Worm (Caenorhabditis elegans) whole organism, L3 larva: Measurements from ENCODE around the gene Y43E12A.3.

Experiments
- ama-1 ChIP-seq: fragments of 150-350 bp; optimal IDR thresholded peaks from 2 replicates; lab custom pipeline; 2018
- elt-1 ChIP-seq: fragments of 150-350 bp; optimal IDR thresholded peaks from 2 replicates; lab custom pipeline; 2014; ENCODE audit warnings: missing biosample characterization, missing genetic modification characterization
- fkh-10 ChIP-seq: sonication (generic microtip); optimal IDR thresholded peaks from 2 replicates; lab custom pipeline; 2017; ENCODE audit warnings: missing biosample characterization, missing genetic modification reagents, missing genetic modification characterization
- fos-1 ChIP-seq: fragments of 150-350 bp; optimal IDR thresholded peaks from 2 replicates; lab custom pipeline; 2014; ENCODE audit warnings: missing biosample characterization, missing genetic modification characterization
- hmg-11 ChIP-seq: sonication (generic microtip); optimal IDR thresholded peaks from 2 replicates; lab custom pipeline; 2016; ENCODE audit warnings: missing genetic modification characterization, missing compliant biosample characterization
- lin-39 ChIP-seq: fragments of 150-350 bp; optimal IDR thresholded peaks from 2 replicates; lab custom pipeline; 2018; ENCODE audit warnings: missing biosample characterization, missing genetic modification reagents, missing genetic modification characterization
- nhr-77 ChIP-seq: fragments of 150-350 bp; optimal IDR thresholded peaks from 2 replicates; lab custom pipeline; 2014; ENCODE audit warnings: missing biosample characterization, missing genetic modification characterization
- pha-4 ChIP-seq: fragments of 150-350 bp; optimal IDR thresholded peaks from 2 replicates; lab custom pipeline; 2014; ENCODE audit warnings: missing biosample characterization, missing genetic modification reagents, missing genetic modification characterization
- skn-1 ChIP-seq: fragments of 150-350 bp; optimal IDR thresholded peaks from 2 replicates; lab custom pipeline; 2014; ENCODE audit warnings: missing biosample characterization, missing genetic modification characterization
- unc-39 ChIP-seq: sonication (generic microtip); optimal IDR thresholded peaks from 4 replicates; lab custom pipeline; 2017; ENCODE audit warnings: missing biosample characterization, missing genetic modification characterization
- ztf-11 ChIP-seq: fragments of 150-350 bp; optimal IDR thresholded peaks from 2 replicates; lab custom pipeline; 2014; ENCODE audit warnings: missing biosample characterization, missing genetic modification characterization

- no peak for TF ChIP-seq ama-1 (lab: Kevin White, UChicago)
- no peak for TF ChIP-seq hmg-11 (tag; lab: Kevin White, UChicago)
- TF ChIP-seq fkh-10 (GFP tag; lab: Kevin White, UChicago), result no peak
- TF ChIP-seq skn-1, result no peak
- TF ChIP-seq ztf-11, result no peak
- TF ChIP-seq lin-39, result no peak
- TF ChIP-seq fos-1 (tag; lab: Kevin White, UChicago), result no peak
- no peak for TF ChIP-seq nhr-77 (tag; lab: Kevin White, UChicago)
- TF ChIP-seq unc-39 (tag; lab: Kevin White, UChicago), result no peak
- TF ChIP-seq elt-1 (tag; lab: Kevin White, UChicago), result no peak
- TF ChIP-seq pha-4, result no peak
Observed at ce11 chrIV:10957583-10958229, 30.0 kb upstream of the Y43E12A.3 start, which contains the start of gene Y69E1A.5.
